Fruit fly (Drosophila melanogaster): Measurements from ENCODE around the gene CG43077.

Gene CG43077

DNA sequence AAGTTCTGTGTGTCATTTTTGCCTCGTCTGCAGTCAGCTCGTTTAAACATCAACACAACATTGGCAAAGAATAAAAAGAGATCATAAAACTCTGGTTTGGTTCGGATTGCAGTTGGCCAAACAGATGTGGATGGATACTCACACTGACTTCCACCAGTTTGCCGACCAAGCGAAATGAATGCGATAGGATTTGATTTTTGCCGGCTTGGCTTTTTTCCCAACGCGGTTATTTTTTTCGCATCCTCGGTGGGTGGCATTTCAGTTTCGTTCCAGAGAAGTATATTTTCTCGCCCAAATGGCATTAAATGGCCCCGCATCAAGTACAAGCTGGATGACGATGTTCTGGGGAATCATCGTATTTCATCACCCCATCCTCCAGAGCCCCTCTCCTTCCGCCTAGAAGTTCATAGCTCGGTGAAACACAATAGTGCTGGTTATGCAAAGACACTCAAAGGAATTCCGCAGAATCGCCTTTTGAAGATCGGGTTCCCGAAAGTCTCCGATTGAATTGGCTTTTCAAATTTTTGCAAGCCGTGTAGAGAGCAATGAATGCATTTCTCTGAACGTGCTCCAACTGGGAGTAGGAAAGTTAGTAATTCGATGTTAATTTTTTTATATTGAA lies 42.3 kb upstream of the CG43077 start:
- TF ChIP-seq gl (tag; optimal IDR thresholded peaks at IDR 0.05) (no peak), CG12605 (GFP tag; IDR thresholded peaks at IDR 0.05) (no peak), CG17806 (tag; optimal IDR thresholded peaks at IDR 0.05) (no peak), CG14655 (GFP tag; optimal IDR thresholded peaks at IDR 0.05) (no peak), CG13204 (GFP tag; optimal IDR thresholded peaks at IDR 0.05) (no peak), Pif1B (GFP tag; optimal IDR thresholded peaks at IDR 0.05) (no peak), D1 (tag; optimal IDR thresholded peaks at IDR 0.05) (no peak), CG15710 (tag; optimal IDR thresholded peaks at IDR 0.05) (no peak), rn (GFP tag; IDR thresholded peaks at IDR 0.05) (no peak), CG4496 (GFP tag; IDR thresholded peaks at IDR 0.05) (no peak), fd96Ca (GFP tag; IDR thresholded peaks at IDR 0.05) (no peak), CG8301 (tag; optimal IDR thresholded peaks at IDR 0.05) (no peak)

DNA sequence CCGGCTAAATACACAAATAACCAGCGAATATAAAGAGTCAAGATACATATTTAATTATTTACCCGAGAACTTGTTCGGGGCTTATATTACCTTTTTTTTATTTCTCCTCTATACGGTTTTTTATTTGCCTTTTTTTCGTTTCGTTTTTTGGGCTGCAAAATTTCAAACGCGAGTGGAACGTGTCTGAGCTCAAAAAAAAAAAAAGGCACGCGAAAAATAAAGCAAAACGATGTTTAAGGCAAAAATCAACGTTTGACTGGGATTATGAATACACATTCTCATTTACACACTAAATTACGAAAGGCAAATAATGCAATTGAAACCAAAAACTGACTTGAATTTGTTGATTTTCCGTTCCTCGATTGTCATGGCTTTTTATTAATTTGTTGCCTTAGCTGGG lies 41.4 kb upstream of the CG43077 start:
- 0 out of 3 replicates have a peak, but pooled peaks have one; percentile 19 for TF ChIP-seq fd96Ca (GFP tag; IDR thresholded peaks at IDR 0.05)
- TF ChIP-seq D1 (tag; optimal IDR thresholded peaks at IDR 0.05): no peak

dm6 chrX:17108000-17108399 lies 39.7 kb upstream of the CG43077 start:
- peak; percentile 3 for TF ChIP-seq CG8159 (tag; optimal IDR thresholded peaks at IDR 0.05)
- TF ChIP-seq CG10348 (GFP tag; IDR thresholded peaks at IDR 0.05): no peak
- peak; percentile 19 for TF ChIP-seq Pif1B (GFP tag; optimal IDR thresholded peaks at IDR 0.05)

DNA sequence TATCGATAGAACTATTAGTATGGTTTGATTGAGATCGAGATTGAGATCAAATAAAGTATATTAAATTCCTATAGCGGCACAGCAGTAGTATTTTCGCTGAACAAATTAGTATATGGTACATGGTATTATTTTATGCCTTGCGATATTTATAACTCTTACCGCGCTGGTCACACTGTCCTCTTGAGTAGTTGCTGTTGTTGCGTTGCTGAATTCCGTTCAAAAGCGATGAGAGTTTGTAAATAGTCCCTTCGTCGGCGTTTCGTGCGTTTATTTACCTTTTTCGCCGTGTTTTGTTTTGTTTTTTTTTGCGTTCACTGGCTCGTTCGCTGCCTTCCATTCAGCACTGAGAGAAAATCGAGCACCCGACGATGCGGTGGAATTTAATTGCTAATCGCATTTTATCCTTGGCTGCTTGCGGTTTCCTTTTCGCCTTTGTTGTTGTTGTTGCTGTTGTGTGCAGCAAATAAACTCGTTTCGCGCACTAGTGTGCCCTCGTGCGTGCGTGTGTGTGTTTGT lies 39.1 kb upstream of the CG43077 start, which contains the start of gene CG5004:
TSS of gene CG5004 (plus strand) at position 182 of the 516 bp plus-strand sequence.
- TF ChIP-seq CG15710 (tag; optimal IDR thresholded peaks at IDR 0.05) (peak; percentile 10), Pif1B (GFP tag; optimal IDR thresholded peaks at IDR 0.05) (no peak), EcR (GFP tag; optimal IDR thresholded peaks at IDR 0.05) (peak; percentile 62), D1 (tag; optimal IDR thresholded peaks at IDR 0.05) (no peak), Ets98B (GFP tag; IDR thresholded peaks at IDR 0.05) (peak; percentile 26; the same call in 1 of the 2 replicates), CG13204 (GFP tag; optimal IDR thresholded peaks at IDR 0.05) (peak; percentile 29), gl (tag; optimal IDR thresholded peaks at IDR 0.05) (peak; percentile 11)

dm6 chrX:17106153-17106700 lies 37.9 kb upstream of the CG43077 start:
- no peak for TF ChIP-seq rn (GFP tag; IDR thresholded peaks at IDR 0.05)
- no peak for TF ChIP-seq Pif1A (GFP tag; optimal IDR thresholded peaks at IDR 0.05)
- TF ChIP-seq CG34367 (tag; optimal IDR thresholded peaks at IDR 0.05): no peak
- no peak for TF ChIP-seq fd96Ca (GFP tag; IDR thresholded peaks at IDR 0.05)
- TF ChIP-seq D1 (tag; optimal IDR thresholded peaks at IDR 0.05): no peak
- no peak for TF ChIP-seq CG8301 (tag; optimal IDR thresholded peaks at IDR 0.05)
- no peak for TF ChIP-seq CG32121 (GFP tag; IDR thresholded peaks at IDR 0.05)
- TF ChIP-seq Snoo (tag; optimal IDR thresholded peaks at IDR 0.05): no peak
- TF ChIP-seq CG4496 (GFP tag; IDR thresholded peaks at IDR 0.05): no peak
- no peak for TF ChIP-seq Ets98B (GFP tag; IDR thresholded peaks at IDR 0.05)
- no peak for TF ChIP-seq CG8159 (tag; optimal IDR thresholded peaks at IDR 0.05)

DNA sequence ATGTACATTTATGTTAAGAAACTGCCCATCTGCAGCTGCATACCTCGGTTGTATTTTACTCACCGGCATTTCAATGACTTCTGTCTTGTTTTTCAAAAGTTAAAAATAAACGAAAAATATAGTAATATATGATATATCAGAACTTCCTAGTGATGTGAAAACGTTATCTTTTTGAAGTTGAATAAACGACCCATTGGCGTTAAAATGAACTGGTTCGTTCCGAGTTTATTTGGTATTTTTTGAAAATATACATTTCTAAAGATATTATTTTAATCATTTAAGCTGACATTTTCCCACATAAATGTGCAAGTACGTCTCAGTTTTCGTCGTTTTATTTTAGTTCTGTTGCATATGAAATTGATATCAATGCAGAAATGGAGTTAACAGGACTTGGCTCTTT lies 37.4 kb upstream of the CG43077 start, which contains the start of gene Arpc3B:
TSS of gene Arpc3B (minus strand) at position 146 of the 400 bp plus-strand sequence.
- no peak for TF ChIP-seq CG15710 (tag; optimal IDR thresholded peaks at IDR 0.05)
- no peak for TF ChIP-seq D1 (tag; optimal IDR thresholded peaks at IDR 0.05)
- no peak for TF ChIP-seq gl (tag; optimal IDR thresholded peaks at IDR 0.05)
- TF ChIP-seq rn (GFP tag; IDR thresholded peaks at IDR 0.05): no peak
- no peak for TF ChIP-seq EcR (GFP tag; optimal IDR thresholded peaks at IDR 0.05)
- no peak for TF ChIP-seq CG10348 (GFP tag; IDR thresholded peaks at IDR 0.05)
- TF ChIP-seq CG12605 (GFP tag; IDR thresholded peaks at IDR 0.05): no peak
- no peak for TF ChIP-seq CG17806 (tag; optimal IDR thresholded peaks at IDR 0.05)
- no peak for TF ChIP-seq CG8159 (tag; optimal IDR thresholded peaks at IDR 0.05)
- TF ChIP-seq CG8301 (tag; optimal IDR thresholded peaks at IDR 0.05): no peak
- no peak for TF ChIP-seq CG32121 (GFP tag; IDR thresholded peaks at IDR 0.05)

DNA sequence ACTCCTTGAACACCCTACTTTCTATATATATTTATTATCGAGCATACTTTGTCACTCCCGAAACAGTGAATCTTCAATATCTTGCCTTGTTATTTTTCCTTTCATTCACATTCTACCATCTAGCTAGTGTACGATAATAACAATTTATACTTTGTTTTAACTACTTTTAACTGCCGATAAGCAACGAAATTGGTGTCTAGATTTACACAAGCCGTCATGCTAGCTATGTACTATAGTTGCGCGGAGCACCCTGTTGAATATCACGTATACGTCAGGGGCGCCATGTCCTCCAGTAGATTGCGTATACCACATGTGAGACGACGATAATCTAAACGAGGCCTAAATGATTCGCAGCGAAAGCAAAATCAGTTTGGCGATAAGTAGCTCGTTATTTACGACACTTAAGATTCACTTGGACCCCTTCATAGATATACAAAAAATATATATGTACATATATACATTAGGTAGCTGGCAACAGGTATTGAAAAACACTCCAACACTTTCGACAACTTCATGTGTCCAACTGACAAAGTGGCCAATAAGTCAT lies 25.6 kb upstream of the CG43077 start:
- TF ChIP-seq fd96Ca (GFP tag; IDR thresholded peaks at IDR 0.05) (no peak), Snoo (tag; optimal IDR thresholded peaks at IDR 0.05) (no peak), CG12605 (GFP tag; IDR thresholded peaks at IDR 0.05) (no peak), CG4496 (GFP tag; IDR thresholded peaks at IDR 0.05) (no peak), D1 (tag; optimal IDR thresholded peaks at IDR 0.05) (no peak), gl (tag; optimal IDR thresholded peaks at IDR 0.05) (no peak), EcR (GFP tag; optimal IDR thresholded peaks at IDR 0.05) (no peak), CG14655 (GFP tag; optimal IDR thresholded peaks at IDR 0.05) (no peak), Pif1B (GFP tag; optimal IDR thresholded peaks at IDR 0.05) (no peak), rn (GFP tag; IDR thresholded peaks at IDR 0.05) (no peak), CG10348 (GFP tag; IDR thresholded peaks at IDR 0.05) (no peak), CG9948 (tag; optimal IDR thresholded peaks at IDR 0.05) (no peak)
